Worm (Caenorhabditis elegans): ENCODE results near the gene col-19.

col-19 gene

ce11 chrX:382692-383091 is 38.8 kb upstream of the col-19 start, which contains the start of gene ife-2 (continued):
- peak; percentile 75 for TF ChIP-seq ZK185.1 (tag; optimal IDR thresholded peaks at IDR 0.05; ENCODE audit: poor library complexity, severe bottlenecking)
- no peak for TF ChIP-seq nhr-90 (tag; optimal IDR thresholded peaks at IDR 0.05)
- no peak for TF ChIP-seq F57A8.1 (GFP tag; optimal IDR thresholded peaks at IDR 0.05)
- TF ChIP-seq lag-1 (GFP tag; IDR thresholded peaks at IDR 0.05) = no peak
- no peak for TF ChIP-seq ama-1 (optimal IDR thresholded peaks at IDR 0.05)
- TF ChIP-seq ama-1 (GFP tag; optimal IDR thresholded peaks at IDR 0.05) = no peak
- TF ChIP-seq somi-1 (GFP tag; optimal IDR thresholded peaks at IDR 0.05) = no peak
- no peak for TF ChIP-seq athp-1 (tag; optimal IDR thresholded peaks at IDR 0.05)
- TF ChIP-seq let-607 (tag; optimal IDR thresholded peaks at IDR 0.05) = peak; percentile 53 to 74
- no peak for TF ChIP-seq repo-1 (tag; optimal IDR thresholded peaks at IDR 0.05)
- TF ChIP-seq F55B11.4 (tag; optimal IDR thresholded peaks at IDR 0.05; ENCODE audit: borderline replicate concordance, insufficient read depth) = no peak
- TF ChIP-seq akir-1 (GFP tag; optimal IDR thresholded peaks at IDR 0.05) = no peak
- TF ChIP-seq lin-35 (GFP tag; optimal IDR thresholded peaks at IDR 0.05) = peak in 1 of 3 experiments; percentile 48
- TF ChIP-seq ztf-6 (GFP tag; IDR thresholded peaks at IDR 0.05) = no peak
- no peak for TF ChIP-seq egrh-3 (GFP tag; IDR thresholded peaks at IDR 0.05)
- TF ChIP-seq tbx-9 (tag; optimal IDR thresholded peaks at IDR 0.05; ENCODE audit: borderline replicate concordance) = no peak
- no peak for TF ChIP-seq ztf-26 (tag; optimal IDR thresholded peaks at IDR 0.05)
- TF ChIP-seq lin-40 (tag; optimal IDR thresholded peaks at IDR 0.05) = peak; percentile 72
- peak; percentile 37; the same call in 1 of the 2 replicates for TF ChIP-seq rcor-1 (GFP tag; IDR thresholded peaks at IDR 0.05)
- TF ChIP-seq nfyb-1 (GFP tag; IDR thresholded peaks at IDR 0.05) = 0 out of 2 replicates have a peak, but pooled peaks have one; percentile 61
- no peak for TF ChIP-seq dpff-1 (tag; optimal IDR thresholded peaks at IDR 0.05)
- no peak for TF ChIP-seq sptf-2 (GFP tag; optimal IDR thresholded peaks at IDR 0.05)
- TF ChIP-seq hmg-1.2 (GFP tag; IDR thresholded peaks at IDR 0.05) = 0 out of 2 replicates have a peak, but pooled peaks have one; percentile 15
- TF ChIP-seq ccch-3 (GFP tag; optimal IDR thresholded peaks at IDR 0.05) = no peak
- peak; percentile 43 for TF ChIP-seq nhr-80 (tag; optimal IDR thresholded peaks at IDR 0.05)

ce11 chrX:388728-389127 is 32.8 kb upstream of the col-19 start, which contains the start of gene ceh-93:
TSS of gene ceh-93 (minus strand) at chrX:388797.
- TF ChIP-seq mcd-1 (GFP tag; IDR thresholded peaks at IDR 0.05) (peak; percentile 50), rec-8 (tag; optimal IDR thresholded peaks at IDR 0.05) (no peak)

- TF ChIP-seq efl-1 (GFP tag; optimal IDR thresholded peaks at IDR 0.05) (no peak), ama-1 (optimal IDR thresholded peaks at IDR 0.05) (no peak), ama-1 (GFP tag; optimal IDR thresholded peaks at IDR 0.05) (no peak)
These were observed 31.9 kb upstream of the col-19 start for ce11 chrX:389566-389965.

- TF ChIP-seq B0019.2 (GFP tag; conservative IDR thresholded peaks at IDR 0.05) (no peak), somi-1 (GFP tag; optimal IDR thresholded peaks at IDR 0.05) (no peak), C17E4.6 (GFP tag; IDR thresholded peaks at IDR 0.05) (no peak), bed-1 (GFP tag; IDR thresholded peaks at IDR 0.05) (no peak), pha-4 (tag; optimal IDR thresholded peaks at IDR 0.05) (no peak), madf-8 (GFP tag; conservative IDR thresholded peaks at IDR 0.05) (no peak)
These were observed 31.0 kb upstream of the col-19 start, which contains the start of gene R04A9.9 for ce11 chrX:390469-390868. TSS of gene R04A9.9 (minus strand) at chrX:390569.

ce11 chrX:394709-395108 is 26.8 kb upstream of the col-19 start, which contains the start of gene R04A9.7:
TSS of gene R04A9.7 (minus strand) at chrX:394892.
- no peak for TF ChIP-seq dpff-1 (tag; optimal IDR thresholded peaks at IDR 0.05)
- TF ChIP-seq hlh-12 (tag; optimal IDR thresholded peaks at IDR 0.05) = no peak
- no peak for TF ChIP-seq snpc-1.3 (tag; optimal IDR thresholded peaks at IDR 0.05; ENCODE audit: insufficient read depth)
- no peak for TF ChIP-seq unc-62 (GFP tag; optimal IDR thresholded peaks at IDR 0.05)
- TF ChIP-seq mcd-1 (GFP tag; IDR thresholded peaks at IDR 0.05) = no peak
- TF ChIP-seq ztf-6 (GFP tag; IDR thresholded peaks at IDR 0.05) = no peak
- no peak for TF ChIP-seq F52B5.7 (tag; optimal IDR thresholded peaks at IDR 0.05)
- TF ChIP-seq Y67H2A.10 (GFP tag; conservative IDR thresholded peaks at IDR 0.05) = no peak
- no peak for TF ChIP-seq ekl-4 (GFP tag; IDR thresholded peaks at IDR 0.05)
- TF ChIP-seq madf-3 (GFP tag; IDR thresholded peaks at IDR 0.05) = no peak
- no peak for TF ChIP-seq atf-7 (tag; optimal IDR thresholded peaks at IDR 0.05)
- no peak for TF ChIP-seq rpc-1 (optimal IDR thresholded peaks at IDR 0.05)
- TF ChIP-seq rpc-1 (tag; optimal IDR thresholded peaks at IDR 0.05) = no peak
- TF ChIP-seq B0035.1 (tag; optimal IDR thresholded peaks at IDR 0.05) = no peak
